Worm (Caenorhabditis elegans) whole organism, midembryonic: ENCODE measurements around the gene pitp-1.

ENCODE experiments used
- T22C8.4 ChIP-seq: fragments of 200-800 bp; sonication (Bioruptor generic); IDR thresholded peaks from 2 replicates; pipeline ENCODE4 v1.3.6; 2022; ENCODE audit warnings: missing genetic modification characterization, missing compliant biosample characterization
- cog-1 ChIP-seq: sonication (generic microtip); optimal IDR thresholded peaks from 2 replicates; lab custom pipeline; 2016; ENCODE audit warnings: missing genetic modification characterization, missing compliant biosample characterization
- flt-1 ChIP-seq: fragments of 200-800 bp; sonication (Bioruptor generic); IDR thresholded peaks from 2 replicates; pipeline ENCODE4 v1.3.6; 2022; ENCODE audit warnings: missing genetic modification characterization, missing compliant biosample characterization
- klf-2 ChIP-seq: fragments of 200-800 bp; sonication (Bioruptor generic); conservative IDR thresholded peaks from 2 replicates; pipeline ENCODE4 v1.3.6; 2022; ENCODE audit warnings: missing genetic modification reagents, missing genetic modification characterization, missing compliant biosample characterization
- med-1 ChIP-seq: sonication (generic microtip); optimal IDR thresholded peaks from 2 replicates; lab custom pipeline; 2017; ENCODE audit warnings: missing genetic modification characterization, mild to moderate bottlenecking, missing compliant biosample characterization, antibody characterized with exemption, missing genetic modification reagents; ENCODE audit not compliant: insufficient read depth
- ref-1 ChIP-seq: fragments of 200-800 bp; sonication (Bioruptor generic); conservative IDR thresholded peaks from 2 replicates; pipeline ENCODE4 v1.3.6; 2022; ENCODE audit warnings: missing genetic modification reagents, missing genetic modification characterization, missing compliant biosample characterization
- tab-1 ChIP-seq: fragments of 200-800 bp; sonication (Bioruptor generic); IDR thresholded peaks from 2 replicates; pipeline ENCODE4 v1.3.6; 2022; ENCODE audit warnings: missing genetic modification characterization, missing compliant biosample characterization
- ztf-23 ChIP-seq: fragments of 200-800 bp; sonication (Bioruptor generic); IDR thresholded peaks from 2 replicates; pipeline ENCODE4 v1.3.6; 2022; ENCODE audit warnings: missing genetic modification reagents, missing genetic modification characterization, missing compliant biosample characterization
- ztf-29 ChIP-seq: fragments of 200-800 bp; sonication (Bioruptor generic); IDR thresholded peaks from 2 replicates; pipeline ENCODE4 v1.3.6; 2022; ENCODE audit warnings: missing genetic modification reagents, missing genetic modification characterization, missing compliant biosample characterization

DNA sequence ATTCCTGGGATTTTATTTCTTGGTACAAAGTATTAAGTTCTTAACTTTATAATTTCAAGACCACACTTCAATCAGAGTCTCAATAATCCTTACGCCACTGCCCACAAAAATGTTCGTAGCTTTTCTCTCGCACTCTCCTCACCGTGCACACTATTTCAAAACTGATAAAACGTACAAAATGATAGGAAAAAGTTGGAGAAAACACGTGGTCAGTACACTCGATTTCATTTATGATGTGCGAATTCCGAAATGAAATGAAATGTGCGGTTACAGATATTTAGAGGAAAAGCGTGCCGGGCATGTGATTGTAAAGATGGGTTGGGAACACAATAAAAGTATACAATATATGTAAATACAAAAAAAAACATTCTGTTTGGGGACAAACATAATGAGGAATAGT, 9.2 kb downstream of the pitp-1 start:
- TF ChIP-seq ztf-23 (no peak), ztf-29 (GFP tag; lab: Robert Waterston, UW) (no peak), tab-1 (GFP tag; lab: Robert Waterston, UW) (no peak), med-1 (GFP tag; lab: Kevin White, UChicago) (no peak), T22C8.4 (GFP tag; lab: Robert Waterston, UW) (no peak), ref-1 (GFP tag; lab: Robert Waterston, UW) (no peak), klf-2 (GFP tag; lab: Robert Waterston, UW) (no peak), flt-1 (GFP tag; lab: Robert Waterston, UW) (no peak), cog-1 (tag; lab: Kevin White, UChicago) (no peak)
